Worm (Caenorhabditis elegans) whole organism, mixed stage, embryonic: ENCODE results near the gene zip-12.

ENCODE experiments used
- M03D4.4 ChIP-seq: sonication (generic microtip); optimal IDR thresholded peaks from 2 replicates; lab custom pipeline; 2017; ENCODE audit warnings: mild to moderate bottlenecking, missing genetic modification characterization, missing compliant biosample characterization
- bed-3 ChIP-seq: fragments of 200-800 bp; sonication (Bioruptor generic); optimal IDR thresholded peaks from 3 replicates; lab custom pipeline; 2018; ENCODE audit warnings: mild to moderate bottlenecking, missing genetic modification characterization, moderate library complexity, missing compliant biosample characterization
- blmp-1 ChIP-seq: fragments of 150-350 bp; optimal IDR thresholded peaks from 2 replicates; lab custom pipeline; 2014; ENCODE audit warnings: missing biosample characterization, missing genetic modification characterization
- ceh-43 ChIP-seq: fragments of 200-800 bp; sonication (Bioruptor generic); optimal IDR thresholded peaks from 2 replicates; lab custom pipeline; 2018; ENCODE audit warnings: mild to moderate bottlenecking, missing genetic modification characterization, moderate library complexity, missing compliant biosample characterization
- ceh-83 ChIP-seq: fragments of 200-800 bp; sonication (Bioruptor generic); optimal IDR thresholded peaks from 2 replicates; lab custom pipeline; 2018; ENCODE audit warnings: mild to moderate bottlenecking, missing genetic modification characterization, missing compliant biosample characterization
- ces-1 ChIP-seq: fragments of 150-350 bp; optimal IDR thresholded peaks from 2 replicates; lab custom pipeline; 2014; ENCODE audit warnings: missing biosample characterization, missing genetic modification reagents, missing genetic modification characterization
- cnd-1 ChIP-seq: fragments of 200-800 bp; sonication (Bioruptor generic); optimal IDR thresholded peaks from 2 replicates; lab custom pipeline; 2018; ENCODE audit warnings: mild to moderate bottlenecking, missing genetic modification characterization, missing compliant biosample characterization
- drap-1 ChIP-seq: fragments of 200-800 bp; sonication (Bioruptor generic); optimal IDR thresholded peaks from 3 replicates; lab custom pipeline; 2018; ENCODE audit warnings: mild to moderate bottlenecking, missing genetic modification characterization, missing compliant biosample characterization
- elt-1 ChIP-seq: sonication (generic microtip); optimal IDR thresholded peaks from 2 replicates; lab custom pipeline; 2017; ENCODE audit warnings: missing genetic modification characterization, mild to moderate bottlenecking, missing compliant biosample characterization, antibody characterized with exemption, moderate library complexity, borderline replicate concordance; ENCODE audit not compliant: insufficient read depth
- elt-3 ChIP-seq: fragments of 150-350 bp; optimal IDR thresholded peaks from 2 replicates; lab custom pipeline; 2014; ENCODE audit warnings: missing biosample characterization, missing genetic modification characterization
- flh-1 ChIP-seq: fragments of 200-800 bp; sonication (Bioruptor generic); optimal IDR thresholded peaks from 2 replicates; lab custom pipeline; 2018; ENCODE audit warnings: mild to moderate bottlenecking, missing genetic modification characterization, moderate library complexity, missing compliant biosample characterization
- lin-32 ChIP-seq: fragments of 200-800 bp; sonication (Bioruptor generic); optimal IDR thresholded peaks from 2 replicates; lab custom pipeline; 2018; ENCODE audit warnings: mild to moderate bottlenecking, missing genetic modification characterization, missing compliant biosample characterization
- lsy-2 ChIP-seq: fragments of 150-350 bp; optimal IDR thresholded peaks from 2 replicates; lab custom pipeline; 2014; ENCODE audit warnings: missing biosample characterization, missing genetic modification characterization
- mab-5 ChIP-seq: fragments of 150-350 bp; optimal IDR thresholded peaks from 2 replicates; lab custom pipeline; 2014; ENCODE audit warnings: missing biosample characterization, missing genetic modification characterization
- mep-1 ChIP-seq: fragments of 150-350 bp; optimal IDR thresholded peaks from 2 replicates; lab custom pipeline; 2017; ENCODE audit warnings: missing biosample characterization, missing genetic modification reagents, missing genetic modification characterization, inconsistent platforms
- nhr-237 ChIP-seq: fragments of 150-350 bp; optimal IDR thresholded peaks from 2 replicates; lab custom pipeline; 2014; ENCODE audit warnings: missing biosample characterization, missing genetic modification characterization
- nhr-28 ChIP-seq: fragments of 150-350 bp; optimal IDR thresholded peaks from 2 replicates; lab custom pipeline; 2014; ENCODE audit warnings: missing biosample characterization, missing genetic modification characterization
- pha-4 ChIP-seq: fragments of 150-350 bp; optimal IDR thresholded peaks from 2 replicates; lab custom pipeline; 2018; ENCODE audit warnings: missing biosample characterization, missing genetic modification reagents, missing genetic modification characterization
- sem-2 ChIP-seq: fragments of 200-800 bp; sonication (Bioruptor generic); optimal IDR thresholded peaks from 2 replicates; lab custom pipeline; 2018; ENCODE audit warnings: mild to moderate bottlenecking, missing genetic modification characterization, missing compliant biosample characterization
- snpc-4 ChIP-seq: fragments of 150-350 bp; optimal IDR thresholded peaks from 2 replicates; lab custom pipeline; 2014; ENCODE audit warnings: missing biosample characterization, missing genetic modification characterization
- sptf-1 ChIP-seq: sonication (generic microtip); optimal IDR thresholded peaks from 2 replicates; lab custom pipeline; 2017; ENCODE audit warnings: mild to moderate bottlenecking, missing genetic modification characterization, moderate library complexity, missing compliant biosample characterization
- tbx-8 ChIP-seq: fragments of 200-800 bp; sonication (Bioruptor generic); optimal IDR thresholded peaks from 2 replicates; lab custom pipeline; 2018; ENCODE audit warnings: mild to moderate bottlenecking, missing genetic modification characterization, moderate library complexity, missing compliant biosample characterization
- unc-120 ChIP-seq: sonication (generic microtip); optimal IDR thresholded peaks from 2 replicates; lab custom pipeline; 2017; ENCODE audit warnings: missing genetic modification characterization, missing compliant biosample characterization; ENCODE audit not compliant: poor library complexity, severe bottlenecking
- unc-39 ChIP-seq: fragments of 150-350 bp; optimal IDR thresholded peaks from 2 replicates; lab custom pipeline; 2014; ENCODE audit warnings: missing biosample characterization, missing genetic modification characterization
- zip-8 ChIP-seq: fragments of 150-350 bp; optimal IDR thresholded peaks from 2 replicates; lab custom pipeline; 2014; ENCODE audit warnings: missing biosample characterization, missing genetic modification characterization
- ztf-11 ChIP-seq: fragments of 150-350 bp; optimal IDR thresholded peaks from 2 replicates; lab custom pipeline; 2014; ENCODE audit warnings: missing biosample characterization, missing genetic modification characterization

Gene zip-12

DNA sequence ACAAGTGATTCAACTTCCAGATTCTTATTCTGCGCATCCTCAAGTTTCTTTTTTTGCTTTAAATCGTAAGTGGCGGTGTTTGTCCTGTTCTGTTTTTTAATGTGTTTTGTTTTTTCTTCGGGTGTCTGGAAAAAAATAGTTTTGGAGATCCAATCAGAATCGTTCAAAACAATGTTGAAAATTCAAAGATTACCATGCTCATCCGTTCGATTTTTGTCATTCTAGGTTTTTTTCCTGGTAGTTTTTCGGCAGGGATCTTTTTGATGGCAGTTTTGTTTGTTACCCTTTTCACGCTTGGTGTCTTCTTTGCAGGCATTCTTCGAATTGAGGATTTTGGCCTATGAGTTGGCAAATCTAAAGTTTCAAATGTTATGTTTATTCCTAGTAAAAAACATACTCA is 28.9 kb downstream of the zip-12 start:
- no peak for TF ChIP-seq elt-1 (tag; lab: Kevin White, UChicago)
- no peak for TF ChIP-seq drap-1 (GFP tag; lab: Kevin White, UChicago)
- TF ChIP-seq ztf-11 (tag; lab: Kevin White, UChicago): no peak

ce11 chrIII:12358461-12358860 is 30.7 kb downstream of the zip-12 start, which contains the start of gene Y75B8A.32:
Gene Y75B8A.32 (minus strand): TSS chrIII:12358561.
- TF ChIP-seq elt-1 (tag; lab: Kevin White, UChicago): no peak
- TF ChIP-seq ceh-83 (GFP tag; lab: Kevin White, UChicago): no peak
- no peak for TF ChIP-seq nhr-28 (tag; lab: Kevin White, UChicago)
- no peak for TF ChIP-seq sptf-1 (tag; lab: Kevin White, UChicago)
- no peak for TF ChIP-seq flh-1 (GFP tag; lab: Kevin White, UChicago)
- TF ChIP-seq M03D4.4: no peak
- TF ChIP-seq bed-3: no peak
- TF ChIP-seq lin-32 (GFP tag; lab: Kevin White, UChicago): no peak
- no peak for TF ChIP-seq sem-2
- TF ChIP-seq ceh-43: no peak
- no peak for TF ChIP-seq cnd-1
- TF ChIP-seq unc-39 (tag; lab: Kevin White, UChicago): no peak
- no peak for TF ChIP-seq snpc-4 (tag; lab: Kevin White, UChicago)
- no peak for TF ChIP-seq ces-1
- no peak for TF ChIP-seq blmp-1
- no peak for TF ChIP-seq mab-5 (tag; lab: Kevin White, UChicago)

DNA sequence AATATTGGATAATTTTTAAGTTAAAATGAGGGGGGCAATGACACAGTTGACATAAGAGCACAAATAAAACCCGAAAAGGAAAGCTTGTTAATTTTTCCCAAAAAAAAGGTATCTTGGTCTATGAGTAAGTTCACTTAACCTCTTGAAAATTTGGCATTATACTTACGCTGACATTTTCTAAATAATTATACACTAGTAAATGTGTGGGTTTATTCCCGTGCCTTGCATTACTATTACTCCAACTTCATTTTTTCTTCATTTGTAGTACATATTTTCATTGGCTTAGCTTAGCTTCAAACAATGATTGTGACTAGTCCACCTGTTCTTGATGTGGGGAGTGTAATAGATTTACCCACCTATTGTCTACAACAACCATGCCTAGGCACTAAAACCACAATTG is 31.6 kb downstream of the zip-12 start, which contains the start of gene Y75B8A.34:
TSS of gene Y75B8A.34 (plus strand) at position 301 of the 400 bp plus-strand sequence.
- TF ChIP-seq nhr-237 (tag; lab: Kevin White, UChicago): no peak
- no peak for TF ChIP-seq zip-8 (tag; lab: Kevin White, UChicago)
- no peak for TF ChIP-seq pha-4 (tag; lab: Kevin White, UChicago)
- TF ChIP-seq ceh-43: no peak
- TF ChIP-seq lsy-2 (tag; lab: Kevin White, UChicago): no peak
- TF ChIP-seq elt-3 (tag; lab: Kevin White, UChicago): no peak
- TF ChIP-seq elt-1 (tag; lab: Kevin White, UChicago): no peak
- TF ChIP-seq sem-2: no peak
- no peak for TF ChIP-seq M03D4.4
- no peak for TF ChIP-seq mep-1
- no peak for TF ChIP-seq lin-32 (GFP tag; lab: Kevin White, UChicago)
- no peak for TF ChIP-seq ces-1
- TF ChIP-seq sptf-1 (tag; lab: Kevin White, UChicago): no peak
- TF ChIP-seq cnd-1: no peak

ce11 chrIII:12366989-12367557 is 39.4 kb downstream of the zip-12 start, which contains the start of gene Y75B8A.33:
Gene Y75B8A.33 (minus strand): TSS chrIII:12367373.
- TF ChIP-seq ztf-11 (tag; lab: Kevin White, UChicago): no peak
- no peak for TF ChIP-seq unc-120 (tag; lab: Kevin White, UChicago)
- no peak for TF ChIP-seq lin-32 (GFP tag; lab: Kevin White, UChicago)
- no peak for TF ChIP-seq cnd-1
- peak; percentile 44 for TF ChIP-seq ceh-83 (GFP tag; lab: Kevin White, UChicago)
- TF ChIP-seq pha-4 (tag; lab: Kevin White, UChicago): no peak
- TF ChIP-seq sptf-1 (tag; lab: Kevin White, UChicago): peak; percentile 8
- TF ChIP-seq nhr-237 (tag; lab: Kevin White, UChicago): no peak
- TF ChIP-seq, all 35 proteins: peak for 2

- TF ChIP-seq unc-39 (tag; lab: Kevin White, UChicago) (no peak), cnd-1 (no peak), mep-1 (no peak), snpc-4 (tag; lab: Kevin White, UChicago) (no peak), bed-3 (no peak), sptf-1 (tag; lab: Kevin White, UChicago) (no peak), zip-8 (tag; lab: Kevin White, UChicago) (no peak), elt-3 (tag; lab: Kevin White, UChicago) (no peak), nhr-28 (tag; lab: Kevin White, UChicago) (no peak), tbx-8 (GFP tag; lab: Kevin White, UChicago) (no peak)
- TF ChIP-seq, all 35 proteins: peak for 0
Observed at ce11 chrIII:12367891-12368290, 40.2 kb downstream of the zip-12 start.
